Worm (Caenorhabditis elegans) whole organism, L1 larva: ENCODE measurements around the gene C33D9.8.

Experiments used
- C04F5.9 ChIP-seq: sonication (generic microtip); optimal IDR thresholded peaks from 2 replicates; lab custom pipeline; 2016; ENCODE audit warnings: missing genetic modification characterization, missing compliant biosample characterization
- C16A3.4 ChIP-seq: fragments of 150-350 bp; optimal IDR thresholded peaks from 2 replicates; lab custom pipeline; 2014; ENCODE audit warnings: missing biosample characterization, missing genetic modification characterization
- C34B4.2 ChIP-seq: sonication (generic microtip); optimal IDR thresholded peaks from 2 replicates; lab custom pipeline; 2017; ENCODE audit warnings: mild to moderate bottlenecking, missing genetic modification characterization, missing compliant biosample characterization
- F16B12.6 ChIP-seq: fragments of 150-350 bp; optimal IDR thresholded peaks from 2 replicates; lab custom pipeline; 2014; ENCODE audit warnings: missing biosample characterization, missing genetic modification characterization
- Y116A8C.19 ChIP-seq: sonication (generic microtip); optimal IDR thresholded peaks from 2 replicates; lab custom pipeline; 2016; ENCODE audit warnings: missing compliant biosample characterization, missing genetic modification characterization, borderline replicate concordance
- aha-1 ChIP-seq: fragments of 150-350 bp; optimal IDR thresholded peaks from 2 replicates; lab custom pipeline; 2014; ENCODE audit warnings: missing biosample characterization, missing genetic modification characterization
- aly-2 ChIP-seq: fragments of 150-350 bp; optimal IDR thresholded peaks from 2 replicates; lab custom pipeline; 2014; ENCODE audit warnings: missing biosample characterization, missing genetic modification characterization
- ama-1 ChIP-seq: fragments of 150-350 bp; optimal IDR thresholded peaks from 2 replicates; lab custom pipeline; 2014
- blmp-1 ChIP-seq: fragments of 150-350 bp; optimal IDR thresholded peaks from 2 replicates; lab custom pipeline; 2014; ENCODE audit warnings: missing biosample characterization, missing genetic modification characterization
- ceh-82 ChIP-seq, 3 experiments: fragments of 150-350 bp in 1 of 3; sonication (generic microtip) in 2 of 3; optimal IDR thresholded peaks; 2 replicates each; lab custom pipeline; 2014 to 2017; ENCODE audit warnings: missing biosample characterization in 3 of 3, missing genetic modification characterization in 3 of 3
- ceh-90 ChIP-seq: sonication (generic microtip); optimal IDR thresholded peaks from 2 replicates; lab custom pipeline; 2016; ENCODE audit warnings: missing genetic modification characterization, missing compliant biosample characterization
- dsc-1 ChIP-seq: sonication (generic microtip); optimal IDR thresholded peaks from 2 replicates; lab custom pipeline; 2016; ENCODE audit warnings: mild to moderate bottlenecking, missing genetic modification characterization, missing compliant biosample characterization
- efl-1 ChIP-seq, 4 experiments: fragments of 150-350 bp; optimal IDR thresholded peaks in 3 of 4; peaks in 1 of 4; 1 replicate in 1 of 4; 2 replicates in 3 of 4; lab custom pipeline; 2014; ENCODE audit warnings: missing biosample characterization in 2 of 4, missing genetic modification characterization in 2 of 4, missing genetic modification reagents in 2 of 4
- efl-3 ChIP-seq: fragments of 200-800 bp; sonication (Bioruptor generic); optimal IDR thresholded peaks from 2 replicates; lab custom pipeline; 2018; ENCODE audit warnings: mild to moderate bottlenecking, missing genetic modification characterization, missing compliant biosample characterization
- egl-13 ChIP-seq: sonication (generic microtip); optimal IDR thresholded peaks from 2 replicates; lab custom pipeline; 2016; ENCODE audit warnings: missing genotype, missing genetic modification reagents, missing genetic modification characterization, missing compliant biosample characterization
- egl-27 ChIP-seq, 2 experiments: fragments of 150-350 bp in 1 of 2; sonication (generic microtip); optimal IDR thresholded peaks; 3 replicates each; lab custom pipeline; 2017 to 2018; ENCODE audit warnings: missing biosample characterization in 2 of 2, missing genetic modification characterization in 2 of 2, missing genetic modification reagents in 2 of 2
- elt-3 ChIP-seq, 6 experiments: fragments of 150-350 bp in 1 of 6; sonication (generic microtip); optimal IDR thresholded peaks; 2 replicates each; lab custom pipeline; 2017 to 2018; ENCODE audit warnings: missing biosample characterization in 6 of 6, missing genetic modification characterization in 6 of 6, inconsistent platforms in 1 of 6
- ets-5 ChIP-seq: fragments of 200-800 bp; sonication (Bioruptor generic); IDR thresholded peaks from 2 replicates; pipeline ENCODE4 v1.3.6; 2022; ENCODE audit warnings: missing genetic modification characterization, missing compliant biosample characterization
- fkh-10 ChIP-seq: sonication (generic microtip); optimal IDR thresholded peaks from 2 replicates; lab custom pipeline; 2017; ENCODE audit warnings: missing biosample characterization, missing genetic modification reagents, missing genetic modification characterization
- fkh-8 ChIP-seq: sonication (generic microtip); optimal IDR thresholded peaks from 2 replicates; lab custom pipeline; 2016; ENCODE audit warnings: mild to moderate bottlenecking, missing genetic modification characterization, missing compliant biosample characterization
- fos-1 ChIP-seq: fragments of 150-350 bp; optimal IDR thresholded peaks from 2 replicates; lab custom pipeline; 2014; ENCODE audit warnings: missing biosample characterization, missing genetic modification characterization
- hlh-17 ChIP-seq: fragments of 200-800 bp; sonication (Bioruptor generic); optimal IDR thresholded peaks from 2 replicates; lab custom pipeline; 2018; ENCODE audit warnings: missing genetic modification characterization, mild to moderate bottlenecking, missing compliant biosample characterization, moderate library complexity, borderline replicate concordance
- irx-1 ChIP-seq: sonication (generic microtip); optimal IDR thresholded peaks from 2 replicates; lab custom pipeline; 2016; ENCODE audit warnings: missing genetic modification characterization, missing compliant biosample characterization
- isw-1 ChIP-seq: fragments of 200-800 bp; sonication (Bioruptor generic); IDR thresholded peaks from 2 replicates; pipeline ENCODE4 v1.3.6; 2022; ENCODE audit warnings: missing genetic modification characterization, missing compliant biosample characterization
- lin-14 ChIP-seq: fragments of 200-800 bp; sonication (Bioruptor generic); optimal IDR thresholded peaks from 2 replicates; lab custom pipeline; 2018; ENCODE audit warnings: mild to moderate bottlenecking, missing genetic modification characterization, moderate library complexity, missing compliant biosample characterization
- lin-15B ChIP-seq: fragments of 150-350 bp; sonication (generic microtip); optimal IDR thresholded peaks from 3 replicates; lab custom pipeline; 2014; ENCODE audit warnings: missing biosample characterization, missing genetic modification characterization
- lin-35 ChIP-seq, 2 experiments: fragments of 150-350 bp; optimal IDR thresholded peaks; 2 replicates each; lab custom pipeline; 2014; ENCODE audit warnings: missing biosample characterization in 2 of 2, missing genetic modification characterization in 2 of 2, missing genetic modification reagents in 2 of 2
- lsy-2 ChIP-seq, 2 experiments: fragments of 150-350 bp; optimal IDR thresholded peaks; 2 replicates each; lab custom pipeline; 2014; ENCODE audit warnings: missing biosample characterization in 2 of 2, missing genetic modification characterization in 2 of 2
- mab-9 ChIP-seq: fragments of 200-800 bp; sonication (Bioruptor generic); IDR thresholded peaks from 2 replicates; pipeline ENCODE4 v1.3.6; 2022; ENCODE audit warnings: missing genetic modification reagents, missing genetic modification characterization, missing compliant biosample characterization
- mdl-1 ChIP-seq, 2 experiments: fragments of 150-350 bp; optimal IDR thresholded peaks; 2 replicates each; lab custom pipeline; 2014 to 2017; ENCODE audit warnings: missing biosample characterization in 2 of 2, missing genetic modification characterization in 2 of 2, inconsistent platforms in 1 of 2
- mef-2 ChIP-seq: fragments of 150-350 bp; optimal IDR thresholded peaks from 2 replicates; lab custom pipeline; 2014; ENCODE audit warnings: missing biosample characterization, missing genetic modification characterization
- mep-1 ChIP-seq: fragments of 150-350 bp; optimal IDR thresholded peaks from 2 replicates; lab custom pipeline; 2014; ENCODE audit warnings: missing biosample characterization, missing genetic modification characterization
- nhr-11 ChIP-seq: fragments of 150-350 bp; optimal IDR thresholded peaks from 2 replicates; lab custom pipeline; 2014; ENCODE audit warnings: missing biosample characterization, missing genetic modification characterization
- nhr-12 ChIP-seq: sonication (generic microtip); optimal IDR thresholded peaks from 2 replicates; lab custom pipeline; 2017; ENCODE audit warnings: missing biosample characterization, missing genetic modification characterization
- nhr-20 ChIP-seq: sonication (generic microtip); optimal IDR thresholded peaks from 2 replicates; lab custom pipeline; 2016; ENCODE audit warnings: mild to moderate bottlenecking, missing genetic modification characterization, missing compliant biosample characterization
- nhr-237 ChIP-seq: fragments of 150-350 bp; optimal IDR thresholded peaks from 2 replicates; lab custom pipeline; 2014; ENCODE audit warnings: missing biosample characterization, missing genetic modification characterization
- nhr-28 ChIP-seq: fragments of 150-350 bp; optimal IDR thresholded peaks from 2 replicates; lab custom pipeline; 2014; ENCODE audit warnings: missing biosample characterization, missing genetic modification characterization
- nhr-47 ChIP-seq: sonication (generic microtip); optimal IDR thresholded peaks from 2 replicates; lab custom pipeline; 2016; ENCODE audit warnings: mild to moderate bottlenecking, missing genetic modification characterization, moderate library complexity, missing compliant biosample characterization
- nhr-71 ChIP-seq: sonication (generic microtip); optimal IDR thresholded peaks from 2 replicates; lab custom pipeline; 2016; ENCODE audit warnings: mild to moderate bottlenecking, missing genetic modification characterization, moderate library complexity, missing compliant biosample characterization
- nhr-84 ChIP-seq: sonication (generic microtip); optimal IDR thresholded peaks from 2 replicates; lab custom pipeline; 2017; ENCODE audit warnings: missing biosample characterization, missing genetic modification characterization
- nhr-90 ChIP-seq: sonication (generic microtip); optimal IDR thresholded peaks from 2 replicates; lab custom pipeline; 2016; ENCODE audit warnings: mild to moderate bottlenecking, missing genetic modification characterization, missing compliant biosample characterization; ENCODE audit not compliant: poor library complexity
- pqm-1 ChIP-seq: sonication (generic microtip); optimal IDR thresholded peaks from 3 replicates; lab custom pipeline; 2017; ENCODE audit warnings: missing biosample characterization, missing genetic modification characterization
- rnt-1 ChIP-seq: sonication (generic microtip); optimal IDR thresholded peaks from 2 replicates; lab custom pipeline; 2016; ENCODE audit warnings: mild to moderate bottlenecking, missing genetic modification characterization, moderate library complexity, missing compliant biosample characterization
- skn-1 ChIP-seq: fragments of 150-350 bp; optimal IDR thresholded peaks from 2 replicates; lab custom pipeline; 2014; ENCODE audit warnings: missing biosample characterization, missing genetic modification characterization
- snpc-4 ChIP-seq: fragments of 150-350 bp; optimal IDR thresholded peaks from 2 replicates; lab custom pipeline; 2014; ENCODE audit warnings: missing biosample characterization, missing genetic modification characterization
- snu-23 ChIP-seq: sonication (generic microtip); optimal IDR thresholded peaks from 2 replicates; lab custom pipeline; 2016; ENCODE audit warnings: missing genetic modification characterization, missing compliant biosample characterization
- sox-4 ChIP-seq: sonication (generic microtip); optimal IDR thresholded peaks from 2 replicates; lab custom pipeline; 2016; ENCODE audit warnings: missing genetic modification characterization, missing compliant biosample characterization
- sptf-1 ChIP-seq: fragments of 150-350 bp; optimal IDR thresholded peaks from 2 replicates; lab custom pipeline; 2014; ENCODE audit warnings: missing biosample characterization, missing genetic modification characterization
- sup-37 ChIP-seq: fragments of 200-800 bp; sonication (Bioruptor generic); optimal IDR thresholded peaks from 2 replicates; lab custom pipeline; 2018; ENCODE audit warnings: mild to moderate bottlenecking, missing genetic modification characterization, missing compliant biosample characterization
- swsn-7 ChIP-seq: sonication (generic microtip); optimal IDR thresholded peaks from 2 replicates; lab custom pipeline; 2016; ENCODE audit warnings: missing genetic modification characterization, missing compliant biosample characterization
- tbx-2 ChIP-seq: sonication (generic microtip); optimal IDR thresholded peaks from 2 replicates; lab custom pipeline; 2016; ENCODE audit warnings: missing genetic modification characterization, missing compliant biosample characterization
- tlp-1 ChIP-seq: fragments of 150-350 bp; optimal IDR thresholded peaks from 2 replicates; lab custom pipeline; 2014; ENCODE audit warnings: missing biosample characterization, missing genetic modification characterization
- unc-130 ChIP-seq: fragments of 150-350 bp; optimal IDR thresholded peaks from 2 replicates; lab custom pipeline; 2017; ENCODE audit warnings: missing biosample characterization, missing genetic modification characterization, inconsistent platforms
- unc-62 ChIP-seq: fragments of 150-350 bp; optimal IDR thresholded peaks from 2 replicates; lab custom pipeline; 2014; ENCODE audit warnings: missing biosample characterization, missing genetic modification reagents, missing genetic modification characterization
- unc-86 ChIP-seq: sonication (generic microtip); optimal IDR thresholded peaks from 2 replicates; lab custom pipeline; 2016; ENCODE audit warnings: missing genetic modification characterization, missing compliant biosample characterization

C33D9.8 gene

ce11 chrIV:8757729-8758128 lies 28.8 kb downstream of the C33D9.8 start:
- TF ChIP-seq nhr-84 (tag; lab: Kevin White, UChicago), result no peak
- no peak for TF ChIP-seq efl-3 (GFP tag; lab: Kevin White, UChicago)
- no peak for TF ChIP-seq sptf-1 (tag; lab: Kevin White, UChicago)
- TF ChIP-seq isw-1 (GFP tag; lab: Robert Waterston, UW), result no peak
- TF ChIP-seq F16B12.6 (tag; lab: Kevin White, UChicago), result no peak
- no peak for TF ChIP-seq blmp-1
- TF ChIP-seq tlp-1 (tag; lab: Kevin White, UChicago), result no peak
- TF ChIP-seq irx-1 (tag; lab: Kevin White, UChicago), result no peak
- no peak for TF ChIP-seq snpc-4 (tag; lab: Kevin White, UChicago)
- peak; percentile 25 for TF ChIP-seq snu-23 (GFP tag; lab: Kevin White, UChicago)
- TF ChIP-seq mef-2, result no peak
- TF ChIP-seq nhr-47 (tag; lab: Kevin White, UChicago), result no peak
- peak; percentile 78 for TF ChIP-seq lin-14 (GFP tag; lab: Kevin White, UChicago)
- TF ChIP-seq unc-62 (GFP tag; lab: Kevin White, UChicago), result no peak
- no peak for TF ChIP-seq aly-2
- no peak for TF ChIP-seq fkh-10
- TF ChIP-seq aha-1 (tag; lab: Kevin White, UChicago), result no peak
- TF ChIP-seq mep-1 (tag; lab: Kevin White, UChicago), result no peak
- no peak for TF ChIP-seq ama-1 (lab: Kevin White, UChicago)
- no peak for TF ChIP-seq nhr-12 (tag; lab: Kevin White, UChicago)
- no peak for TF ChIP-seq egl-27 (tag; optimal IDR thresholded peaks at IDR 0.05; lab: Kevin White, UChicago)
- no peak for TF ChIP-seq nhr-237 (tag; lab: Kevin White, UChicago)
- TF ChIP-seq mab-9, result no peak
- no peak for TF ChIP-seq nhr-11
- TF ChIP-seq fkh-8 (tag; lab: Kevin White, UChicago), result no peak
- no peak for TF ChIP-seq fos-1 (tag; lab: Kevin White, UChicago)
- no peak for TF ChIP-seq nhr-28
- TF ChIP-seq rnt-1 (tag; lab: Kevin White, UChicago), result peak; percentile 33
- TF ChIP-seq ceh-82 (tag; optimal IDR thresholded peaks at IDR 0.05; lab: Kevin White, UChicago), result peak in 1 of 3 experiments; percentile 10
- TF ChIP-seq egl-13 (tag; lab: Kevin White, UChicago), result no peak
- no peak for TF ChIP-seq dsc-1 (tag; lab: Kevin White, UChicago)
- no peak for TF ChIP-seq skn-1
- no peak for TF ChIP-seq unc-86 (tag; lab: Kevin White, UChicago)
- no peak for TF ChIP-seq ceh-90 (tag; lab: Kevin White, UChicago)
- TF ChIP-seq sox-4 (tag; lab: Kevin White, UChicago), result no peak
- no peak for TF ChIP-seq C34B4.2 (tag; lab: Kevin White, UChicago)
- no peak for TF ChIP-seq nhr-90 (tag; lab: Kevin White, UChicago)
- no peak for TF ChIP-seq sup-37 (GFP tag; lab: Kevin White, UChicago)
- peak; percentile 24 for TF ChIP-seq nhr-20
- peak; percentile 1 for TF ChIP-seq C16A3.4 (tag; lab: Kevin White, UChicago)
- no peak for TF ChIP-seq Y116A8C.19 (tag; lab: Kevin White, UChicago)
- TF ChIP-seq elt-3 (tag; optimal IDR thresholded peaks at IDR 0.05; lab: Kevin White, UChicago), result no peak
- no peak for TF ChIP-seq lin-15B
- TF ChIP-seq unc-130 (tag; lab: Kevin White, UChicago), result peak; percentile 31
- TF ChIP-seq C04F5.9, result no peak
- peak in 1 of 2 experiments; percentile 38 for TF ChIP-seq lsy-2 (tag; optimal IDR thresholded peaks at IDR 0.05; lab: Kevin White, UChicago)
- TF ChIP-seq ets-5, result no peak
- TF ChIP-seq tbx-2 (tag; lab: Kevin White, UChicago), result no peak
- peak; percentile 51 for TF ChIP-seq nhr-71 (tag; lab: Kevin White, UChicago)
- no peak for TF ChIP-seq mdl-1 (tag; optimal IDR thresholded peaks at IDR 0.05; lab: Kevin White, UChicago)
- TF ChIP-seq pqm-1 (tag; lab: Kevin White, UChicago), result peak; percentile 82
- TF ChIP-seq efl-1 (optimal IDR thresholded peaks at IDR 0.05; lab: Kevin White, UChicago), result peak in 1 of 2 experiments; percentile 12
- TF ChIP-seq efl-1 (GFP tag; optimal IDR thresholded peaks at IDR 0.05 in 1 of 2; lab: Kevin White, UChicago), result no peak
- TF ChIP-seq lin-35 (GFP tag; optimal IDR thresholded peaks at IDR 0.05; lab: Kevin White, UChicago), result peak in 1 of 2 experiments; percentile 22
- peak; percentile 5 for TF ChIP-seq swsn-7 (tag; lab: Kevin White, UChicago)
- no peak for TF ChIP-seq hlh-17 (GFP tag; lab: Kevin White, UChicago)
